Fruit fly (Drosophila melanogaster): ENCODE measurements around the gene Tspo.

DNA sequence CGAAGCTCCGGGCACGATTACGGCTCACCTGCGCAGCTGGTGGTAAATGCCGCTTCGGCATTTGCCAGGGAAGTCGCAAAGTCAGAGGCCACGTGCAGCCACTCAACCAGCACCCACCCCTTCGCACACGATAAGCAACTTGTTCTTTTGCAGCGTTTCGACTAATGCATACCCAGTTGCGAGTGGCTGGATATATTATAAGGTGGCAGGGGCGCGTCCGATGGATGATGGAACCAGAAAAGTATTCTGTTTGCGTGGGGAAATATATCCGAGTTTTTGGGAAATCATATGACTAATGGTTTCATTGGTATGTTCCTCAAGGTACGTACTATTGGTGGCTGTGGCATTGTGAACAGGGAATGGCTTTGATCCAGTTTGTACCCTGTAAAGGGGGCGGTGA lies 9.8 kb upstream of the Tspo start:
- TF ChIP-seq CG10565 (GFP tag; optimal IDR thresholded peaks at IDR 0.05) (no peak), Opbp (GFP tag; IDR thresholded peaks at IDR 0.05; ENCODE audit: partially characterized antibody) (peak; percentile 55; the same call in 1 of the 3 replicates), crc (GFP tag; optimal IDR thresholded peaks at IDR 0.05) (no peak), Gsc (GFP tag; IDR thresholded peaks at IDR 0.05) (no peak), Hand (GFP tag; optimal IDR thresholded peaks at IDR 0.05) (no peak), dati (GFP tag; IDR thresholded peaks at IDR 0.05) (no peak), CG14441 (GFP tag; IDR thresholded peaks at IDR 0.05) (no peak), p53 (GFP tag; optimal IDR thresholded peaks at IDR 0.05) (no peak), Sin3A (optimal IDR thresholded peaks at IDR 0.05) (no peak), rib (GFP tag; IDR thresholded peaks at IDR 0.05) (no peak), ab (GFP tag; optimal IDR thresholded peaks at IDR 0.05) (no peak), CG7556 (GFP tag; optimal IDR thresholded peaks at IDR 0.05) (no peak), CG3163 (GFP tag; optimal IDR thresholded peaks at IDR 0.05) (no peak), gcm (GFP tag; optimal IDR thresholded peaks at IDR 0.05) (no peak)
